Fruit fly (Drosophila melanogaster) whole organism, embryonic: Measurements from ENCODE around the gene CG8066.

ENCODE experiments used
- Aef1 ChIP-seq: fragments of 200-800 bp; sonication (Bioruptor generic); IDR thresholded peaks from 3 replicates; pipeline ENCODE4 v1.3.6; 2022; ENCODE audit warnings: missing biosample characterization, missing genetic modification characterization
- Bteb2 ChIP-seq: fragments of 200-800 bp; sonication (Bioruptor generic); optimal IDR thresholded peaks from 2 replicates; lab custom pipeline; 2016; ENCODE audit warnings: missing biosample characterization, missing genetic modification characterization
- CG10979 ChIP-seq: fragments of 200-800 bp; sonication (Bioruptor generic); optimal IDR thresholded peaks from 2 replicates; lab custom pipeline; 2018; ENCODE audit warnings: missing biosample characterization, mild to moderate bottlenecking, missing genetic modification characterization, moderate library complexity
- CG11560 ChIP-seq: fragments of 200-800 bp; sonication (Bioruptor generic); IDR thresholded peaks from 3 replicates; pipeline ENCODE4 v1.3.6; 2022; ENCODE audit warnings: missing biosample characterization, missing genetic modification characterization
- CG12219 ChIP-seq: fragments of 200-800 bp; sonication (Bioruptor generic); optimal IDR thresholded peaks from 3 replicates; lab custom pipeline; 2018; ENCODE audit warnings: missing biosample characterization, mild to moderate bottlenecking, missing genetic modification characterization
- CG12942 ChIP-seq: fragments of 200-800 bp; sonication (Bioruptor generic); optimal IDR thresholded peaks from 3 replicates; lab custom pipeline; 2016; ENCODE audit warnings: missing biosample characterization, missing genetic modification characterization
- CG17186 ChIP-seq: fragments of 200-800 bp; sonication (Bioruptor generic); optimal IDR thresholded peaks from 3 replicates; lab custom pipeline; 2017; ENCODE audit warnings: missing biosample characterization, missing genetic modification reagents, missing genetic modification characterization
- CG17385 ChIP-seq: fragments of 200-800 bp; sonication (Bioruptor generic); optimal IDR thresholded peaks from 3 replicates; lab custom pipeline; 2018; ENCODE audit warnings: missing biosample characterization, mild to moderate bottlenecking, missing genetic modification characterization
- CG17568 ChIP-seq: fragments of 200-800 bp; sonication (Bioruptor generic); optimal IDR thresholded peaks from 2 replicates; lab custom pipeline; 2018; ENCODE audit warnings: missing biosample characterization, mild to moderate bottlenecking, missing genetic modification characterization, moderate library complexity
- CG18011 ChIP-seq: fragments of 200-800 bp; sonication (Bioruptor generic); optimal IDR thresholded peaks from 2 replicates; lab custom pipeline; 2017; ENCODE audit warnings: missing biosample characterization, missing genetic modification characterization, mild to moderate bottlenecking, moderate library complexity, missing genotype
- CG1832 ChIP-seq: fragments of 200-800 bp; sonication (Bioruptor generic); optimal IDR thresholded peaks from 2 replicates; lab custom pipeline; 2017; ENCODE audit warnings: missing biosample characterization, mild to moderate bottlenecking, missing genetic modification characterization, inconsistent platforms
- CG2129 ChIP-seq: fragments of 200-800 bp; sonication (Bioruptor generic); IDR thresholded peaks from 2 replicates; pipeline ENCODE4 v1.3.6; 2022; ENCODE audit warnings: missing biosample characterization, missing genetic modification characterization; ENCODE audit not compliant: partially characterized antibody
- CG2889 ChIP-seq: fragments of 200-800 bp; sonication (Bioruptor generic); IDR thresholded peaks from 3 replicates; pipeline ENCODE4 v1.3.6; 2022; ENCODE audit warnings: missing biosample characterization, missing genetic modification characterization
- CG30431 ChIP-seq: fragments of 200-800 bp; sonication (Bioruptor generic); optimal IDR thresholded peaks from 2 replicates; lab custom pipeline; 2017; ENCODE audit warnings: missing biosample characterization, missing genetic modification characterization
- CG32532 ChIP-seq: fragments of 200-800 bp; sonication (Bioruptor generic); IDR thresholded peaks from 2 replicates; pipeline ENCODE4 v1.3.6; 2022; ENCODE audit warnings: missing biosample characterization, missing genetic modification characterization
- CG34376 ChIP-seq: fragments of 200-800 bp; sonication (Bioruptor generic); optimal IDR thresholded peaks from 2 replicates; lab custom pipeline; 2018; ENCODE audit warnings: missing biosample characterization, mild to moderate bottlenecking, missing genetic modification characterization
- CG5180 ChIP-seq: fragments of 200-800 bp; sonication (Bioruptor generic); optimal IDR thresholded peaks from 3 replicates; lab custom pipeline; 2017; ENCODE audit warnings: missing biosample characterization, missing genetic modification characterization, mild to moderate bottlenecking, moderate library complexity, missing genetic modification reagents
- CG6765 ChIP-seq: fragments of 200-800 bp; sonication (Bioruptor generic); optimal IDR thresholded peaks from 3 replicates; lab custom pipeline; 2017; ENCODE audit warnings: missing biosample characterization, mild to moderate bottlenecking, missing genetic modification characterization
- CG8089 ChIP-seq: fragments of 200-800 bp; sonication (Bioruptor generic); optimal IDR thresholded peaks from 3 replicates; lab custom pipeline; 2016; ENCODE audit warnings: missing biosample characterization, missing genetic modification characterization
- CG8290 ChIP-seq, 3 experiments: fragments of 200-800 bp; sonication (Bioruptor generic); optimal IDR thresholded peaks; 2 replicates each; lab custom pipeline; 2016 to 2019; ENCODE audit warnings: missing biosample characterization in 3 of 3, missing genetic modification characterization in 3 of 3, mild to moderate bottlenecking in 2 of 3, moderate library complexity in 1 of 3
- Chrac-16 ChIP-seq: fragments of 200-800 bp; sonication (Bioruptor generic); optimal IDR thresholded peaks from 3 replicates; lab custom pipeline; 2016; ENCODE audit warnings: missing biosample characterization, missing genetic modification characterization
- D ChIP-seq, 2 experiments: fragments of 200-800 bp in 1 of 2; fragments of >200 bp in 1 of 2; sonication (Bioruptor generic) in 1 of 2; optimal IDR thresholded peaks; 2 replicates in 1 of 2; 3 replicates in 1 of 2; lab custom pipeline; 2017; ENCODE audit warnings: mild to moderate bottlenecking in 1 of 2, missing biosample characterization in 1 of 2, missing genetic modification characterization in 1 of 2, missing genetic modification reagents in 1 of 2
- Hmr ChIP-seq: fragments of 200-800 bp; sonication (Bioruptor generic); optimal IDR thresholded peaks from 3 replicates; lab custom pipeline; 2017; ENCODE audit warnings: mild to moderate bottlenecking, missing biosample characterization, missing genetic modification reagents, missing genetic modification characterization
- Hmx ChIP-seq: fragments of 200-800 bp; sonication (Bioruptor generic); optimal IDR thresholded peaks from 2 replicates; lab custom pipeline; 2016; ENCODE audit warnings: missing biosample characterization, missing genetic modification characterization
- MBD-R2 ChIP-seq: fragments of 200-800 bp; sonication (Bioruptor generic); IDR thresholded peaks from 2 replicates; pipeline ENCODE4 v1.3.6; 2022; ENCODE audit warnings: missing biosample characterization, missing genetic modification characterization
- Meics ChIP-seq: fragments of 200-800 bp; sonication (Bioruptor generic); optimal IDR thresholded peaks from 2 replicates; lab custom pipeline; 2017; ENCODE audit warnings: missing biosample characterization, mild to moderate bottlenecking, missing genetic modification characterization
- Stat92E ChIP-seq, 3 experiments: fragments of >200 bp in 2 of 3; fragments of 200-800 bp in 1 of 3; sonication (Bioruptor generic) in 1 of 3; optimal IDR thresholded peaks; 2 replicates each; lab custom pipeline; 2017 to 2019; ENCODE audit warnings: missing biosample characterization in 3 of 3, missing genetic modification characterization in 3 of 3, mild to moderate bottlenecking in 1 of 3, moderate library complexity in 1 of 3
- ac ChIP-seq: fragments of 200-800 bp; sonication (Bioruptor generic); optimal IDR thresholded peaks from 3 replicates; lab custom pipeline; 2017; ENCODE audit warnings: missing biosample characterization, mild to moderate bottlenecking, missing genetic modification characterization
- chn ChIP-seq: fragments of 200-800 bp; sonication (Bioruptor generic); optimal IDR thresholded peaks from 2 replicates; lab custom pipeline; 2016; ENCODE audit warnings: missing biosample characterization, missing genetic modification characterization
- dm ChIP-seq: fragments of 200-800 bp; sonication (Bioruptor generic); optimal IDR thresholded peaks from 3 replicates; lab custom pipeline; 2016; ENCODE audit warnings: missing biosample characterization, missing genetic modification characterization
- en ChIP-seq: fragments of 200-800 bp; sonication (Bioruptor generic); optimal IDR thresholded peaks from 2 replicates; lab custom pipeline; 2016; ENCODE audit warnings: missing biosample characterization, missing genetic modification characterization
- fd102C ChIP-seq: fragments of 200-800 bp; sonication (Bioruptor generic); optimal IDR thresholded peaks from 2 replicates; lab custom pipeline; 2018; ENCODE audit warnings: missing biosample characterization, mild to moderate bottlenecking, missing genetic modification characterization, moderate library complexity
- fru ChIP-seq: fragments of >200 bp; optimal IDR thresholded peaks from 2 replicates; lab custom pipeline; 2017
- insv ChIP-seq, 2 experiments: fragments of 200-800 bp; sonication (Bioruptor generic); optimal IDR thresholded peaks; 3 replicates each; lab custom pipeline; 2016 to 2018; ENCODE audit warnings: missing biosample characterization in 2 of 2, missing genetic modification characterization in 2 of 2
- inv ChIP-seq: fragments of 200-800 bp; sonication (Bioruptor generic); IDR thresholded peaks from 2 replicates; pipeline ENCODE4 v1.3.6; 2022; ENCODE audit warnings: missing biosample characterization, missing genetic modification characterization; ENCODE audit not compliant: partially characterized antibody
- jing ChIP-seq: fragments of 200-800 bp; sonication (Bioruptor generic); optimal IDR thresholded peaks from 2 replicates; lab custom pipeline; 2018; ENCODE audit warnings: missing biosample characterization, mild to moderate bottlenecking, missing genetic modification characterization
- kah ChIP-seq: fragments of 200-800 bp; sonication (Bioruptor generic); optimal IDR thresholded peaks from 2 replicates; lab custom pipeline; 2018; ENCODE audit warnings: missing biosample characterization, mild to moderate bottlenecking, missing genetic modification characterization
- nerfin-1 ChIP-seq: fragments of 200-800 bp; sonication (Bioruptor generic); optimal IDR thresholded peaks from 3 replicates; lab custom pipeline; 2019; ENCODE audit warnings: missing biosample characterization, mild to moderate bottlenecking, missing genetic modification characterization, moderate library complexity
- salm ChIP-seq: fragments of 200-800 bp; sonication (Bioruptor generic); optimal IDR thresholded peaks from 2 replicates; lab custom pipeline; 2018; ENCODE audit warnings: missing biosample characterization, mild to moderate bottlenecking, missing genetic modification characterization
- sd ChIP-seq: fragments of 200-800 bp; sonication (Bioruptor generic); optimal IDR thresholded peaks from 3 replicates; lab custom pipeline; 2018; ENCODE audit warnings: missing biosample characterization, mild to moderate bottlenecking, missing genetic modification characterization, moderate library complexity
- sens ChIP-seq: fragments of 200-800 bp; sonication (Bioruptor generic); peaks from one replicate; lab custom pipeline; 2016; ENCODE audit warnings: missing biosample characterization, missing genetic modification characterization
- sens-2 ChIP-seq: fragments of 200-800 bp; sonication (Bioruptor generic); IDR thresholded peaks from 2 replicates; pipeline ENCODE4 v1.3.6; 2022; ENCODE audit warnings: missing biosample characterization, missing genetic modification characterization
- stc ChIP-seq: fragments of 200-800 bp; sonication (Bioruptor generic); IDR thresholded peaks from 2 replicates; pipeline ENCODE4 v1.3.6; 2022; ENCODE audit warnings: missing biosample characterization, missing genetic modification characterization
- tgo ChIP-seq: fragments of 200-800 bp; sonication (Bioruptor generic); IDR thresholded peaks from 3 replicates; pipeline ENCODE4 v1.3.6; 2022; ENCODE audit warnings: missing biosample characterization, missing genetic modification characterization
- tna ChIP-seq: fragments of 200-800 bp; sonication (Bioruptor generic); IDR thresholded peaks from 2 replicates; pipeline ENCODE4 v1.3.6; 2022; ENCODE audit warnings: missing biosample characterization, missing genetic modification characterization; ENCODE audit not compliant: partially characterized antibody
- wek ChIP-seq: fragments of 200-800 bp; sonication (Bioruptor generic); optimal IDR thresholded peaks from 3 replicates; lab custom pipeline; 2018; ENCODE audit warnings: missing biosample characterization, mild to moderate bottlenecking, missing genetic modification characterization, moderate library complexity
- z ChIP-seq: fragments of 200-800 bp; sonication (Bioruptor generic); IDR thresholded peaks from 3 replicates; pipeline ENCODE4 v1.3.6; 2022; ENCODE audit warnings: missing biosample characterization, missing genetic modification characterization
- zen ChIP-seq: fragments of 200-800 bp; sonication (Bioruptor generic); optimal IDR thresholded peaks from 3 replicates; lab custom pipeline; 2018; ENCODE audit warnings: missing biosample characterization, mild to moderate bottlenecking, missing genetic modification characterization, moderate library complexity

Gene CG8066

DNA sequence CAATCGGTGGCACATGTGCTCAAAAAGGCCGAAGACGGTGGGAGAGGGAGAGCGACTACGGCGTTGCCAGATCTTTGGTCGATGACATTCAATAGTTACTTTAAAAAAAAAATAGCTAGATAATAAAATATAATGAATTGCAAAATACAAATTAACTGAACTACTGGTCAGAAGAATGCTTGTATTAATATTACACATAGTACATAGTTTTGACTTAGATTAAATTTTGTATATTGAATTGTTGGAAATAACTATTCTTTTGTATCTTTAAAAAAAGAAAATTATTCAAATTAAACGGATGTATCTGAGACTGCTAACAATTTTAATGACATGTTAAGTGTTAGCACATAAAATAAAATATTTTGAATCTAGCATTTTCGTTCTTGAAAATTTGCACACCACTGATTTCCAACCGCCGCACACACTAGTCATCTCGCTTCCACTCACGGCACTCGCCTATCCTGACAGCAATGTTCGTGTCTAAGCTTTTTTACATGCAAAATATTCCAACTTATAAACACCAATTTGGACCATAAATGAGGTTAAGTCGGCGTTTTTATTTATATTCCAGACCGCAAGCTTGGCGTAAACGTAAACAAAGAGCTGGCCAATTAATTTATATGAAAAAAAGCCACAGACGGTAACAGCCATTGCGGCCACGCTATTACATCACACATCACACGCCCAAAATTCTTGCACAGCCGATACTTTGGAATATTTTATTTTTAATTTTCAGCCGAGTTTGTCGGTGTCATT lies 6.5 kb upstream of the CG8066 start (continued):
- TF ChIP-seq tna (GFP tag; lab: Robert Waterston, UW) (no peak), tgo (GFP tag; lab: Robert Waterston, UW) (peak; percentile 80), Bteb2 (GFP tag; lab: Kevin White, UChicago) (peak; percentile 64), CG1832 (GFP tag; lab: Kevin White, UChicago) (peak; percentile 5), CG34376 (GFP tag; lab: Kevin White, UChicago) (peak; percentile 18), CG5180 (GFP tag; lab: Kevin White, UChicago) (peak; percentile 25), CG12942 (GFP tag; lab: Kevin White, UChicago) (peak; percentile 51), wek (GFP tag; lab: Kevin White, UChicago) (no peak), insv (GFP tag; optimal IDR thresholded peaks at IDR 0.05; lab: Kevin White, UChicago) (no peak), CG12219 (GFP tag; lab: Kevin White, UChicago) (peak; percentile 44), CG18011 (peak; percentile 43), CG6765 (GFP tag; lab: Kevin White, UChicago) (peak; percentile 63), CG32532 (GFP tag; lab: Robert Waterston, UW) (peak; percentile 76), Stat92E (GFP tag; optimal IDR thresholded peaks at IDR 0.05; lab: Kevin White, UChicago) (no peak), CG8089 (GFP tag; lab: Kevin White, UChicago) (peak; percentile 49), Meics (peak; percentile 86), CG17186 (GFP tag; lab: Kevin White, UChicago) (no peak), nerfin-1 (tag; lab: Kevin White, UChicago) (peak; percentile 63), salm (tag; lab: Kevin White, UChicago) (no peak), dm (GFP tag; lab: Kevin White, UChicago) (peak; percentile 32), Hmx (GFP tag; lab: Kevin White, UChicago) (peak; percentile 37), CG8290 (GFP tag; optimal IDR thresholded peaks at IDR 0.05; lab: Kevin White, UChicago) (peak; percentile 70), CG8290 (tag; optimal IDR thresholded peaks at IDR 0.05; lab: Kevin White, UChicago) (peak; percentile 14 to 40), sens (GFP tag; lab: Kevin White, UChicago) (peak; percentile 82), z (GFP tag; lab: Robert Waterston, UW) (no peak), D (optimal IDR thresholded peaks at IDR 0.05; lab: Kevin White, UChicago) (no peak), D (GFP tag; optimal IDR thresholded peaks at IDR 0.05; lab: Kevin White, UChicago) (peak; percentile 44), jing (no peak), CG10979 (peak; percentile 78), Aef1 (GFP tag; lab: Robert Waterston, UW) (peak; percentile 43; the same call in 1 of the 3 replicates), Hmr (GFP tag; lab: Kevin White, UChicago) (peak; percentile 70), en (GFP tag; lab: Kevin White, UChicago) (no peak), zen (peak; percentile 61), CG30431 (GFP tag; lab: Kevin White, UChicago) (peak; percentile 36), fru (lab: Kevin White, UChicago) (no peak), sens-2 (GFP tag; lab: Robert Waterston, UW) (0 out of 2 replicates have a peak, but pooled peaks have one; percentile 16), chn (GFP tag; lab: Kevin White, UChicago) (peak; percentile 54), CG17385 (peak; percentile 58), Chrac-16 (GFP tag; lab: Kevin White, UChicago) (peak; percentile 62), CG2889 (GFP tag; lab: Robert Waterston, UW) (no peak), fd102C (GFP tag; lab: Kevin White, UChicago) (no peak), CG11560 (tag; lab: Robert Waterston, UW) (0 out of 3 replicates have a peak, but pooled peaks have one; percentile 48), CG17568 (no peak), inv (GFP tag; lab: Robert Waterston, UW) (no peak), sd (tag; lab: Kevin White, UChicago) (peak; percentile 44), stc (GFP tag; lab: Robert Waterston, UW) (no peak), MBD-R2 (GFP tag; lab: Robert Waterston, UW) (peak; percentile 39), kah (GFP tag; lab: Kevin White, UChicago) (no peak), CG2129 (GFP tag; lab: Robert Waterston, UW) (no peak), ac (no peak)
